Worm (Caenorhabditis elegans): Measurements from ENCODE around the gene vps-16.
A peak's percentile ranks its signal among the peaks of the same experiment; 100 is the strongest.

The vps-16 gene

ce11 chrIII:6421973-6422511 is 11.0 kb upstream of the vps-16 start (continued):
- no peak for TF ChIP-seq zip-4 (GFP tag; optimal IDR thresholded peaks at IDR 0.05)
- no peak for TF ChIP-seq nhr-28 (tag; optimal IDR thresholded peaks at IDR 0.05)
- TF ChIP-seq nhr-20 (tag; optimal IDR thresholded peaks at IDR 0.05): peak; percentile 16
- TF ChIP-seq jun-1 (tag; optimal IDR thresholded peaks at IDR 0.05): peak; percentile 14
- TF ChIP-seq pqm-1 (tag; optimal IDR thresholded peaks at IDR 0.05): no peak
- TF ChIP-seq lin-14 (GFP tag; optimal IDR thresholded peaks at IDR 0.05): peak; percentile 41
- TF ChIP-seq sptf-1 (tag; optimal IDR thresholded peaks at IDR 0.05): no peak
- TF ChIP-seq ztf-4 (tag; optimal IDR thresholded peaks at IDR 0.05): no peak
- no peak for TF ChIP-seq tlp-1 (tag; optimal IDR thresholded peaks at IDR 0.05)
- no peak for TF ChIP-seq unc-98 (GFP tag; IDR thresholded peaks at IDR 0.05)
- TF ChIP-seq dpl-1 (GFP tag; optimal IDR thresholded peaks at IDR 0.05): no peak
- no peak for TF ChIP-seq C16A3.4 (tag; optimal IDR thresholded peaks at IDR 0.05)

DNA sequence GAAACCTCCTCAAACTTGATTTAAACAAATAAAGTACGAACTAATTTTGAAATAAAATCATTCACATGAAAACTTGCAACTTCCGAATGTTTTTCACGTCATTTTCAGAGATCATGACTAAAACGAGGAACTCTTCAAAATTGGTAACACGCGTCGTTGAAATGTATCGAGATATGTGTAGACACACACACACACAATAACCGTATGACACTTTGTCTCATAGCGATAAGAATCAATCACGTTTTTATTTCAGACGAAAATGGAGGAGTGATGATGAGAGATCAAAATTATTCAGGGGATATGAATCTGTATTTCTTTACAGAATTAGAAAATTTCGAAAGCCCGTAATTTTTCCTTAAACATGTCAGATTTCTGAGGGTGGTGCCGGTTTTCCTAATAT is 10.3 kb upstream of the vps-16 start:
- TF ChIP-seq nhr-20 (tag; optimal IDR thresholded peaks at IDR 0.05) (peak; percentile 45), grh-1 (GFP tag; IDR thresholded peaks at IDR 0.05) (no peak), nhr-77 (tag; optimal IDR thresholded peaks at IDR 0.05) (no peak), nhr-28 (tag; optimal IDR thresholded peaks at IDR 0.05) (no peak), nhr-71 (tag; optimal IDR thresholded peaks at IDR 0.05) (peak; percentile 30), nhr-85 (tag) (peak; percentile 78), lin-35 (GFP tag; optimal IDR thresholded peaks at IDR 0.05) (peak in 1 of 2 experiments; percentile 50), lin-14 (GFP tag; optimal IDR thresholded peaks at IDR 0.05) (peak; percentile 45), mep-1 (tag; optimal IDR thresholded peaks at IDR 0.05) (no peak), C04F5.9 (tag; optimal IDR thresholded peaks at IDR 0.05) (no peak), F16B12.6 (tag; optimal IDR thresholded peaks at IDR 0.05) (no peak), snu-23 (GFP tag; optimal IDR thresholded peaks at IDR 0.05) (peak; percentile 28), nhr-19 (GFP tag; conservative IDR thresholded peaks at IDR 0.05) (0 out of 2 replicates have a peak, but pooled peaks have one; percentile 4), elt-2 (tag; optimal IDR thresholded peaks at IDR 0.05) (peak; percentile 46), nhr-84 (tag; optimal IDR thresholded peaks at IDR 0.05) (no peak), ceh-82 (tag; optimal IDR thresholded peaks at IDR 0.05) (no peak), C34B4.2 (tag; optimal IDR thresholded peaks at IDR 0.05) (no peak)

ce11 chrIII:6427205-6427604 is 5.8 kb upstream of the vps-16 start, which contains the start of gene C05D11.8:
Gene C05D11.8 (minus strand): TSS chrIII:6427305.
- TF ChIP-seq hpl-2 (GFP tag; optimal IDR thresholded peaks at IDR 0.05) (no peak), jun-1 (tag; optimal IDR thresholded peaks at IDR 0.05) (no peak), nhr-11 (tag; optimal IDR thresholded peaks at IDR 0.05) (no peak), lin-15B (tag; optimal IDR thresholded peaks at IDR 0.05) (no peak), grh-1 (GFP tag; IDR thresholded peaks at IDR 0.05) (no peak), tlp-1 (tag; optimal IDR thresholded peaks at IDR 0.05) (no peak), ama-1 (optimal IDR thresholded peaks at IDR 0.05) (no peak)

- TF ChIP-seq sup-37 (GFP tag; optimal IDR thresholded peaks at IDR 0.05): no peak
- no peak for TF ChIP-seq lin-15B (tag; optimal IDR thresholded peaks at IDR 0.05)
These were observed 2.2 kb upstream of the vps-16 start, which contains the start of gene popl-1 for ce11 chrIII:6430834-6431233. Gene popl-1 (minus strand): TSS chrIII:6430934.

DNA sequence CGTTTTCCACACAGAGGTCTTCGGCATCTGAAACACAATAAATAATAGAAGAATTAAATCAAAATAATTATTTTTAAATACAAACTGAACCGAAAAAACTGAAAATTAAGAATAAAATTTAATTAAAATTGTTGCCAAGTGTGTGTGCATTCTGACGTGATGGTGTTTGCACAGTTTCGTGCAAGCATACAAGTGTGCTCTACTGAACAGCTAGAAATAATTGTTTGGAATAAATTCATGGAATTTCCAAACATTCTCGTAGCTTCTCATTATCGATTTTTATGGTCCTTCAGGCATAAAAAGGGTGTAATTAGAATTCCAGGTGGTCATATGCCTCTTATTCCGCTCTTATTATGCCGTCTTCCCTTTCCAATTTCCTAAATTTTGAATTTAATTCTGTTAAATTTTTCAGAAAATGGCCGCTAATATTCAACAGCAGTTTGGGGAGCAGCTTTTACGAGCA is 1.2 kb upstream of the vps-16 start, which contains the start of the genes mrps-17 and txdc-9:
Gene mrps-17, minus strand, starts transcription at position 33 of the 463 bp plus-strand sequence.
Gene txdc-9, plus strand, starts transcription at position 413 of the 463 bp plus-strand sequence.
- TF ChIP-seq unc-30 (tag; optimal IDR thresholded peaks at IDR 0.05) (no peak), sptf-1 (tag; optimal IDR thresholded peaks at IDR 0.05) (no peak), ceh-63 (GFP tag; optimal IDR thresholded peaks at IDR 0.05) (no peak), unc-98 (GFP tag; IDR thresholded peaks at IDR 0.05) (no peak), unc-86 (tag; optimal IDR thresholded peaks at IDR 0.05) (peak; percentile 78), sox-4 (tag; optimal IDR thresholded peaks at IDR 0.05) (no peak), ceh-88 (GFP tag; IDR thresholded peaks at IDR 0.05) (no peak; the same call in 1 of the 2 replicates), ceh-90 (tag; optimal IDR thresholded peaks at IDR 0.05) (no peak), nhr-85 (tag) (peak; percentile 52), C34B4.2 (tag; optimal IDR thresholded peaks at IDR 0.05) (no peak), efl-1 (optimal IDR thresholded peaks at IDR 0.05) (peak; percentile 80 to 81), efl-1 (GFP tag; optimal IDR thresholded peaks at IDR 0.05 in 1 of 2) (peak; percentile 80 to 96), fkh-10 (GFP tag; optimal IDR thresholded peaks at IDR 0.05) (peak; percentile 62), ztf-4 (tag; optimal IDR thresholded peaks at IDR 0.05) (peak; percentile 49), sup-37 (GFP tag; optimal IDR thresholded peaks at IDR 0.05) (no peak), nhr-12 (tag; optimal IDR thresholded peaks at IDR 0.05) (no peak), nhr-19 (GFP tag; conservative IDR thresholded peaks at IDR 0.05) (peak; percentile 75), lir-3 (tag; optimal IDR thresholded peaks at IDR 0.05; ENCODE audit: poor library complexity) (peak; percentile 61), mef-2 (tag; optimal IDR thresholded peaks at IDR 0.05) (no peak), zip-4 (GFP tag; optimal IDR thresholded peaks at IDR 0.05) (no peak), mab-9 (GFP tag; IDR thresholded peaks at IDR 0.05) (no peak), aha-1 (tag; optimal IDR thresholded peaks at IDR 0.05) (no peak), blmp-1 (tag; optimal IDR thresholded peaks at IDR 0.05) (no peak)
